Fruit fly (Drosophila melanogaster) whole organism, prepupa: ENCODE measurements around the gene Hmt-1.

ENCODE experiments used
- CG11762 ChIP-seq: fragments of 200-800 bp; sonication (Bioruptor generic); optimal IDR thresholded peaks from 3 replicates; lab custom pipeline; 2016; ENCODE audit warnings: missing biosample characterization, missing genetic modification characterization; ENCODE audit not compliant: insufficient read depth
- CG3032 ChIP-seq: fragments of 200-800 bp; optimal IDR thresholded peaks from 2 replicates; lab custom pipeline; 2019; ENCODE audit warnings: missing biosample characterization, mild to moderate bottlenecking, missing genetic modification characterization, moderate library complexity
- CG8319 ChIP-seq: fragments of 200-800 bp; sonication (Bioruptor generic); optimal IDR thresholded peaks from 3 replicates; lab custom pipeline; 2016; ENCODE audit warnings: missing biosample characterization, missing genetic modification characterization
- Eip93F ChIP-seq: fragments of 200-800 bp; sonication (Bioruptor generic); optimal IDR thresholded peaks from 2 replicates; lab custom pipeline; 2016; ENCODE audit warnings: missing biosample characterization, mild to moderate bottlenecking, missing genetic modification characterization
- Gug ChIP-seq: fragments of 200-800 bp; sonication (Bioruptor generic); IDR thresholded peaks from 2 replicates; pipeline ENCODE4 v1.3.6; 2022; ENCODE audit warnings: missing biosample characterization, missing genetic modification characterization
- Sox102F ChIP-seq: fragments of 200-800 bp; sonication (Bioruptor generic); optimal IDR thresholded peaks from 2 replicates; lab custom pipeline; 2016; ENCODE audit warnings: missing biosample characterization, mild to moderate bottlenecking, missing genetic modification characterization
- achi ChIP-seq: fragments of 200-800 bp; sonication (Bioruptor generic); optimal IDR thresholded peaks from 3 replicates; lab custom pipeline; 2016; ENCODE audit warnings: missing biosample characterization, missing genetic modification characterization
- pdm3 ChIP-seq: fragments of 200-800 bp; sonication (Bioruptor generic); optimal IDR thresholded peaks from 3 replicates; lab custom pipeline; 2016; ENCODE audit warnings: missing biosample characterization, missing genetic modification characterization
- svp ChIP-seq: fragments of 200-800 bp; sonication (Bioruptor generic); peaks from one replicate; lab custom pipeline; 2016; ENCODE audit warnings: missing biosample characterization, missing genetic modification characterization
- topi ChIP-seq: fragments of 200-800 bp; sonication (Bioruptor generic); optimal IDR thresholded peaks from 3 replicates; lab custom pipeline; 2016; ENCODE audit warnings: missing biosample characterization, missing genetic modification characterization
- vri ChIP-seq: fragments of 200-800 bp; sonication (Bioruptor generic); optimal IDR thresholded peaks from 3 replicates; lab custom pipeline; 2016; ENCODE audit warnings: missing biosample characterization, mild to moderate bottlenecking, missing genetic modification characterization

DNA sequence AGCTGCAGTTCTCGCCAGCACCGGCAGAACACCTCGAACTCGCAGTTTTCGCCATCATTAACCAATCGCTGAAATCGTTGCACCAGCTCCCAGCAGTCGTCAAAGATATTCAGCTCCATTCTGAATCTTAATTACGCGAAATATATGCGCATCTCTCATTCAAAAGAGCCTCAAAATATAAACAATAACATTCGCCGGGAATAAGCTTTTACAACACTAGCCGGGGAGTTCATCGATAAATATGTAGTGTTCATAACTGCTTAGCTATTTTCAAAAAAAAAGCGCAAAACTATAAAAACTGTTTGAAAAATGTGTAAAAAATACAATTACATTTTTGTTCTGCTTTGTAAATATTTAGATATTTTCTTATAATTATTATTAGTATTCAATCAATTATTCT is 18.0 kb downstream of the Hmt-1 start, which contains the start of gene Pbp45:
- TF ChIP-seq pdm3 (no peak), achi (GFP tag; lab: Kevin White, UChicago) (no peak), Gug (no peak), svp (GFP tag; lab: Kevin White, UChicago) (no peak), topi (GFP tag; lab: Kevin White, UChicago) (no peak), CG11762 (GFP tag; lab: Kevin White, UChicago) (no peak), CG3032 (tag; lab: Kevin White, UChicago) (no peak), Eip93F (GFP tag; lab: Kevin White, UChicago) (no peak), Sox102F (GFP tag; lab: Kevin White, UChicago) (no peak), vri (GFP tag; lab: Kevin White, UChicago) (no peak), CG8319 (no peak)
